Worm (Caenorhabditis elegans) whole organism, L4/young adult: ENCODE measurements around the gene T06C12.14.
"Not testable (repeated sequence)": the region's sequence is repeated elsewhere in the genome, so short reads cannot be mapped to it uniquely, and the experiment has no call there.

Experiments used
- W03F9.2 ChIP-seq: fragments of 150-350 bp; optimal IDR thresholded peaks from 2 replicates; lab custom pipeline; 2014; ENCODE audit warnings: missing biosample characterization, missing genetic modification characterization
- dao-5 ChIP-seq: sonication (generic microtip); optimal IDR thresholded peaks from 2 replicates; lab custom pipeline; 2016; ENCODE audit warnings: missing genotype, missing genetic modification characterization, moderate library complexity, missing compliant biosample characterization
- him-1 ChIP-seq: sonication (generic microtip); optimal IDR thresholded peaks from 2 replicates; lab custom pipeline; 2016; ENCODE audit warnings: missing genotype, missing genetic modification reagents, missing genetic modification characterization, missing compliant biosample characterization

Gene T06C12.14

DNA sequence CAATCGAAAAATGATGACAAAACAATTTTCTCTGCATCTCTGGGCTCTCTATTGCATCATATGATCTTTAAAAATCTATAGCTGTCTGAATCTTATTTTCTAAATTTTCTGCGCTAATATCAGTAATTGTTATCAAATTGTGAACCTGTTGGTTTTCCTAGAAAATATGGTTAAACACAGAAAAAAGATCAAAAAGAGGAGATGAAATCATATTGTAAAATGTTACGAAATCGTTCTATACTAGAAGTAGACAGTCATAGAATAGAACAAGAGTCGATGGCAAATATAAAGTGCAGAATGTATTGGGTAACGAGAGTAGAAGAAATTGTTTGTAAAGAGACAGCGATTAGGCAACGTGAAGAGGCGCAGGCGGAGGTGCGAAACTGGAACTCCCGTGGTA is 19.1 kb upstream of the T06C12.14 start:
- TF ChIP-seq W03F9.2, result no peak
- no peak for TF ChIP-seq dao-5 (tag; lab: Kevin White, UChicago)
- no peak for TF ChIP-seq him-1

DNA sequence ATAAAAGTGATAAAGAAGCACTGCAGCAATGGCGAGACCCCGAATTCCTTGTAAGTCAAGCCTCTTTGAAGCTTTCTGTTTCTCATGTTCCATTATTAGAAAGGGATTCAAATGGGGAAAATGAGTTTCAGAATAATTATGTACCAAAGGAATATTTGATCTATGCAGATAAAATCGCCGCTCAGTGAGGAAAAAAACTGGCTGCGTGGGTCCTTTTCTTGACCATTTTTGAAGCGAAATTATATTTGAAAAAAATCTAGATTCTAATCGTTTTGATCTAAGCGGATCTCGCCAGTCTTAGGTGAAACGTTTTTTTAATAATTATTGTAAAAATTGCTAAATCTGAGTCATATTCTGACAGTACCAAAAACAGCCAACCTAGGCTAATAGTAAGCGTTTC is 15.1 kb upstream of the T06C12.14 start, which contains the start of gene oac-42:
TSS of gene oac-42 (minus strand) at position 101 of the 400 bp plus-strand sequence.
- TF ChIP-seq him-1 (no peak), dao-5 (tag; lab: Kevin White, UChicago) (no peak), W03F9.2 (no peak)

DNA sequence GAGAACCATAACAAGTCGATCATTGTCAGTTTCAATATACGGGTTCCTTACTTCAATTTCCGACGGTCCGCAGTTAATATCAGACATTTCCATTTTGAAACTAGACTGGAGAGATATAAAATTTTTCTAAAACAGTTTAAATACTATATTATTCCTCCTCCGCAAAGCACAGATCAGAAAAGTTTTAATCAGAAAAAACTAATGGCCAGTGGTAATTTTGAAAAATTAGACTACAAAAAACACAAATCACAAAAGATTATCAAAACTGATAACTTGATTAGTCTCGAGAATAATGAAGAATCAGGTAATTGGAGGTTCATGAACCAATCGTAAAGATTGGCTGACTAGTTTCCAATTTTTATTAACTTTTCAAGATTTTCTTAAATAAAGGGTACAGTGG is 13.8 kb upstream of the T06C12.14 start, which contains the start of gene T06C12.9:
TSS of gene T06C12.9 (minus strand) at position 101 of the 400 bp plus-strand sequence.
- TF ChIP-seq W03F9.2, result no peak
- no peak for TF ChIP-seq dao-5 (tag; lab: Kevin White, UChicago)
- TF ChIP-seq him-1, result no peak

DNA sequence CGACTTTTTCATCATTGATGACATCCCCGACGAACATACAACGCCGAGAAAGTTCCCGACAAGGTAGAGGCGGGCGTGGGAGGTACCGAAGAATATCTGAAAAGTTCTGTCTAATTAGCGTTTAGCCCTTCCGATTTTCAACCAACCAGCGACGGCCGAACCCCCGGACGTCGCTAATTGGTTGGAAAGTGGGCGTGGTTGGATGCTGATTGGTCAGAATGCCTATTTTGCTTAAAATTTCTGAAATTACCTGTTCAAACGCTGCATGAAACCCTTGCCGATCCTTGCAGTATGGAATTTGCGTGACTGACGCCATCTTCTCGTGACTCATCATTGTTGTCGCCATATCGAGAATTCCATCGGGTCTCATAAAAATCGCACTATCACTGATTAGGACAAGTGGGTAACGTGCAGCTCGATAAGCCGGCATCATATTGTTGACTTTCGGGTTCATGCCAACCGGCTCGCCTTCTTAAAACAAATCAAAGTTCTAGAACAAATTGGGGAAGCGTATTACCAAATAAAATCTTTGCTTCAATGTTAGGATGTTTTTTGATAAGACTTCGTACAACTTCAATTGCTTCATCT is 12.0 kb upstream of the T06C12.14 start:
- TF ChIP-seq dao-5 (tag; lab: Kevin White, UChicago) (no peak), him-1 (no peak), W03F9.2 (no peak)

DNA sequence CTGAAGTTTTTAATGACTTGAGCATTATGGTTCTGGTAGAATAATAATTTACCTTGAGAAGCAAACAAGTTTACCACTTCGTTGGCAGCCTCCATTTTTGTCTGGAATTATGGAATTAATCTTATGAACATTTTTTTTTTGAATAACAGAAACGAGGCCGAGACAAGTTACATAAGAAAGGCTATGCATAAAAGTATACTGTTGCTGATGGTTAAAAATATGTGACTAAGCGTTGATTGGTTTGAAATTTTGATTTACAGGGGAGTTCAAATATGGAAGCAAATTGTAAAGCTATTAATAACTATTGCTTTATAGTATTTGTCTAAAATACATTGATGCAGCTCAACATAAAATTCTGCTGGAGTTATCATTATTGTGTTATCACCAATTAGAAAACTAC is 11.0 kb upstream of the T06C12.14 start, which contains the start of gene cgt-1:
TSS of gene cgt-1 (minus strand) at position 101 of the 400 bp plus-strand sequence.
- TF ChIP-seq him-1 (no peak), W03F9.2 (no peak), dao-5 (tag; lab: Kevin White, UChicago) (no peak)

DNA sequence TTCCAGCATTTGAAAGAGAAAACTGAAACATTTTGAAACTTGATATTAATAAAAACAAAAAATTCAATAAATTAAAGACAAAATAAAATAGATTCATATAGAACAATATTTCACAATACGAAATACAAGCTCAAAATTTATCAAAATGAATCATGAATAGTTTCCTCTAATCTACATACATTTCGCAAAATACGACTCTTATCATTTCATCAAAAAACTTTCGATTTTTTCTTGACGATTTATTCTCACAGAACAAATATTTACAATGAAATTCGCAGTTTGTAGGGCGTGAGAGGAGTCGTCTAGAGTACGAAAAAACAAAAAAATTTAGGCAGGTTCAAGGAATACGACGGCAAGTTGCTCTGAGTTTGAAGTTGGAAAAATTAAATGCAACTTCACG is 9.7 kb upstream of the T06C12.14 start:
- no peak for TF ChIP-seq him-1
- TF ChIP-seq dao-5 (tag; lab: Kevin White, UChicago), result no peak
- TF ChIP-seq W03F9.2, result no peak

DNA sequence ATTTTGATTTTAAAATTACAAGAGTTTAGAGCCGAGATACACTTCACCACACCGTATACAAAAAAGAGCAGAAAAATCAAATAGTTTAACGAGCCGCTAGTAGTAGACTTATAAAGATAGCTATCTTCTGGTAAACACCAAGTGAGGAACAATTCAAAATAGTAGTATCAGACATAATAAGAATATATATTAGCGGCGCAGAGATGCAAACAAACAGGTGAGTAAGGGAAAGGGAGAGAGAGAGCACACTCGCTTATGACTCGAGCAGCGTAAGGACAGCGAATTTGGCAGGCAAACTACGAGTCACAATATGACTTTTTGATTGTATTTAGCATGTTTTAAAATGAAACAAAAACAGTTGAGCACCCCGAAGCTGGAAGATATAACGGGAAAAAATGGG is 8.5 kb upstream of the T06C12.14 start:
- TF ChIP-seq dao-5 (tag; lab: Kevin White, UChicago), result no peak
- no peak for TF ChIP-seq W03F9.2
- TF ChIP-seq him-1, result no peak

DNA sequence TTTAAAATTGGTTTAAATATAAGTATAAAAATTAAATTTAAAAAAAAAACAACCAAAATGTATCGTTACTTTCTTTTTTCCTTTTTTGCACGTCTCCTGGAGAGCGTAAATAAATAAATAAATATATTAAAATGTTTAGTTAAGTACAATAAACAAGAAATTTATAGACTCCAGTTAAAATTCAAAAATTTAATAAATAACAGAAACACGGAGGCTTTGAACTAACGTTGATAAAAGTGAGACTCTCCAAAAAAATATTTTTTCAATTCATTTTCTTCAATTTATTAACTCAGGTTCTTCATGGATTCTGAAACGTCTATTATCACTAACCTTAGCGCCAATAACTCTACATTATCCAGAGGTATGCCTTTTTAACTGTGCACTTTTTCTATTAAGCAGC is 8.0 kb upstream of the T06C12.14 start, which contains the start of gene T06C12.12:
TSS of gene T06C12.12 (plus strand) at position 301 of the 400 bp plus-strand sequence.
- TF ChIP-seq dao-5 (tag; lab: Kevin White, UChicago) (no peak), him-1 (no peak), W03F9.2 (no peak)

DNA sequence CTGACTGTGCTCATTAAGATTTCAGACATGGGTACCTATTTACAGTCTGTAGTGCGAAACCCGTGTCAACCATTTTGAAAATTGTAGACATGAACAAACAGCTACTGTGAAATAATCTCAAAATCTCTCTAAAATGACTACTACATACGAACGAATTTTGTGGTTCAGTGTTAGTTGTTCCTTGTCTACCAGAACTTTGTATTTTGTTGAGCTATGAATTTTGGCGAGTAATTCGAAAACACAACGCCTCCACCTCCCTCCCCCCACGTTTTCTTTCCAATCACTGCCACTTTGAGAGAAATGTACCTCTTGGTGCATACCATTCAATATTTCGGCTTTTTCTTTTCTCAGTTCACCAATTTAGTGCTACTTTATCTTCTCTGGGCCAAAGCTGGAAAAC is 7.1 kb upstream of the T06C12.14 start, which contains the start of gene T06C12.11:
TSS of gene T06C12.11 (plus strand) at position 301 of the 400 bp plus-strand sequence.
- TF ChIP-seq W03F9.2 (no peak), him-1 (no peak), dao-5 (tag; lab: Kevin White, UChicago) (no peak)

DNA sequence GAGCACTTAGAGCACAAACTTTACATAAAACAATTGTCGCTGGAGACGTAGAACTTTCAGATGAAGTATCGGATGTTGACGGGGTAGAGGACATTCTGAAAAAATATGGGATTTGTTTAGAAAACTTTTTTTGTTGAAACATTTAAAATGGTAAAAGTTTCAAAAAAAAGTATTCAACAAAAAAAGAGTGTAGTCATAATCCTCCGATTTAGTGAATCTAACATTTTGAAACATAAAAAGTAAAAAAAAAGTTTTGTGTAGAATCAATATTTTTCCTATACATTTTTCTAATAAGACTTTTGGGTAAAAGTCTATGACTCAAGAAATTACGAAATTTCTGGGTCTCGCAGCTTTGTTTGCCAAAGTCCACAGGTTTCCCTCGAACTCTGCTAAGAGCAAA is 3.1 kb upstream of the T06C12.14 start, which contains the start of gene nhr-213:
TSS of gene nhr-213 (minus strand) at position 101 of the 400 bp plus-strand sequence.
- TF ChIP-seq W03F9.2 (no peak), dao-5 (tag; lab: Kevin White, UChicago) (no peak), him-1 (no peak)

DNA sequence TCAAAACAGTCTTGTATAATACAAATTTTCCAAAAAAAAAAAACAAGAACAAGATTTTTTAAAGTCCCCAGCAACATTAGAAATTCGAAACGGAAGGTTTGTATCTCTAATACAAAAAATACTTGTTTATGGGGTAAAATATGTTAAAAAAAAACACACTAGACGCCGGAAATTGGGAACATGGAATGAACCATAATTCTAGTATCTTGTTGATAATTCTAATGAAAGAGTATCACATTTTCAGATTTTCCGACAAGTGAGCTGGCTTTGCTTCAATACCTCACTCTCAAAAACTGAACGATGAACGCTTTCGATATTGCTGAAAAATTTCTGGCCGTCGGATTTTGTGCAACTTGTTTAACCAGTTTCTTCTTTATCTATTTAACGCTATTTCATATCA is 2.1 kb upstream of the T06C12.14 start, which contains the start of gene str-60:
TSS of gene str-60 (plus strand) at position 301 of the 400 bp plus-strand sequence.
- no peak for TF ChIP-seq dao-5 (tag; lab: Kevin White, UChicago)
- no peak for TF ChIP-seq him-1
- no peak for TF ChIP-seq W03F9.2

DNA sequence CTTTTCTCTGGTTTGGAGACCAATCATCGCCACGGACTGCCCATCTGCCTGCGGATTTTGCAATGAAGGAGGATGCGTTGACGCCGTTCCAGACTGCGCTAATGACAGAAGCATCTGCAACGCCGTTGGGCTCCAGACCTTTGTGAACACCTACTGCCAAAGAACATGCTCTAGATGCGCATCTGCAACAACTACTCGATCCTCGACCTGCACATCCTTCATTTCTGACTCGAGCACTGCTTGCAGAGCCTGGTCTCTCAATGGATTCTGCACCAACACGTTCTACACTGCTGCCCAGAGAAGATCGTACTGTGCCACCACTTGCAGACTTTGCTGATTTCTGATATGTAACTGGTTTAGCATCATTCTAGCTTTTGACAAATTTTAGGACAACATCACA is 768 bp downstream of the T06C12.14 start:
- TF ChIP-seq W03F9.2 (no peak), him-1 (no peak), dao-5 (tag; lab: Kevin White, UChicago) (no peak)

DNA sequence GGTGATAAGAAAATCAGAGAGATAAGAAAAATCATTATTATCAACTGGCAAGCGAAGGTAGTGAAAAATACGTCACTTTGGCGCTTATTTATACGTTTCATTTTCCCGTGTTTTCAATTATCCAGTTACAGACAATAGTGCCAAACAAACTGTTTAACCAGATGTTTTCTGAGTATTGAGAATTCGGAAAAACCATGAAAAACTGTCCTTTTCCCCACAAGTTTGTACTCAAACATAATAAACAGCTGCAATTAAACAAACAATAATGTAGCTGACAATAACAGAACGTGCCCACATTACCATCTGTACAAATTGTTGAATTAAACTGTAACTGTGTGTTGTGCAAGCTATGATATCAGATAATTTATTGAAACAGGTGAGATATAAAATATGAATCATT is 5.7 kb downstream of the T06C12.14 start, which contains the start of the genes F35E8.1 and F35E8.2:
TSS of gene F35E8.1 (minus strand) at position 101 of the 400 bp plus-strand sequence.
TSS of gene F35E8.2 (plus strand) at position 132 of the 400 bp plus-strand sequence.
- not testable (repeated sequence) for TF ChIP-seq W03F9.2; him-1; dao-5 (tag; lab: Kevin White, UChicago)

DNA sequence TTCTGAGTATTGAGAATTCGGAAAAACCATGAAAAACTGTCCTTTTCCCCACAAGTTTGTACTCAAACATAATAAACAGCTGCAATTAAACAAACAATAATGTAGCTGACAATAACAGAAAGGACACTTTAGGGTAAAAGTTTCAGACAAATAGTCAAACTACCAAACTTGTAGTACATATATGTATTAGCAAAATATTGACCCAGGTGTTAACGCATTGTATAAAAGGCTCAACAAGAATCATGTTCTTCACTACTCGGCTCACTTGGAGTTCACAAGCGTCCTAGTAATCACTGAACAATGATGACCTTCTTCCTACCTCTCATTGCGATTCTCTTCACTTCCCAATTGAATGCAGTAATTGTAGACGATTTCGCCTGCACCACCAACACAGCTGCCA is 12.1 kb downstream of the T06C12.14 start, which contains the start of gene F35E8.6:
TSS of gene F35E8.6 (plus strand) at position 301 of the 400 bp plus-strand sequence.
- no peak for TF ChIP-seq W03F9.2
- TF ChIP-seq dao-5 (tag; lab: Kevin White, UChicago), result no peak
- no peak for TF ChIP-seq him-1

DNA sequence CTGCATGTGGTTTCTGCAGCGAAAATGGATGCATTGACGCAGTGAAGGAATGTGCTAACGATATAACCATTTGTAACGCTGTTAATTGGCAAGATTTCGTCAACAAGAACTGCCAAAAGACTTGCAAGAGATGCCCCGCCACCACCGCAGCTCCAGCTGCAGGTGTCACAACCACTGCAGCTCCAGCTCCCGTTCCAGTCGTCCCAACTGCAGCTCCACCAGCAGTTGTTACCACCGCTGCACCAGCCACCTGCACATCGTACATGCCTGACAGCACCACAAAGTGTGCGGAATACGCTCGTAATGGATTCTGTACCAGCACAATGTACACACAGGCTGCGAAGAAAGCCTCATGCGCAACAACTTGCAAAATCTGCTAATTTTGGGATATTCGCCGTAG is 12.9 kb downstream of the T06C12.14 start:
- TF ChIP-seq dao-5 (tag; lab: Kevin White, UChicago), result no peak
- no peak for TF ChIP-seq W03F9.2
- TF ChIP-seq him-1, result no peak
